Fruit fly (Drosophila melanogaster) whole organism, adult: ENCODE measurements around the gene CG14402.

ENCODE experiments used
- CG11617 ChIP-seq: fragments of 200-800 bp; sonication (Bioruptor generic); optimal IDR thresholded peaks from 2 replicates; lab custom pipeline; 2017; ENCODE audit warnings: mild to moderate bottlenecking, missing biosample characterization, missing genetic modification reagents, missing genetic modification characterization
- CG12768 ChIP-seq: fragments of 200-800 bp; sonication (Bioruptor generic); optimal IDR thresholded peaks from 2 replicates; lab custom pipeline; 2017; ENCODE audit warnings: missing biosample characterization, missing genetic modification characterization, mild to moderate bottlenecking, moderate library complexity, missing genetic modification reagents
- CG1620 ChIP-seq: fragments of 200-800 bp; sonication (Bioruptor generic); optimal IDR thresholded peaks from 2 replicates; lab custom pipeline; 2016; ENCODE audit warnings: missing biosample characterization, missing genetic modification characterization
- CG33017 ChIP-seq: fragments of 200-800 bp; sonication (Bioruptor generic); optimal IDR thresholded peaks from 2 replicates; lab custom pipeline; 2018; ENCODE audit warnings: missing biosample characterization, mild to moderate bottlenecking, missing genetic modification characterization, moderate library complexity
- CG7045 ChIP-seq: fragments of 200-800 bp; sonication (Bioruptor generic); optimal IDR thresholded peaks from 2 replicates; lab custom pipeline; 2017; ENCODE audit warnings: missing biosample characterization, mild to moderate bottlenecking, missing genetic modification characterization
- CG7101 ChIP-seq: fragments of 200-800 bp; sonication (Bioruptor generic); optimal IDR thresholded peaks from 2 replicates; lab custom pipeline; 2018; ENCODE audit warnings: missing biosample characterization, mild to moderate bottlenecking, missing genetic modification characterization, moderate library complexity
- Crg-1 ChIP-seq: fragments of 200-800 bp; sonication (Bioruptor generic); optimal IDR thresholded peaks from 2 replicates; lab custom pipeline; 2016; ENCODE audit warnings: missing biosample characterization, missing genetic modification characterization
- ovo ChIP-seq: fragments of 200-800 bp; sonication (Bioruptor generic); optimal IDR thresholded peaks from 2 replicates; lab custom pipeline; 2016; ENCODE audit warnings: missing biosample characterization, missing genetic modification characterization
- pad ChIP-seq: fragments of 200-800 bp; sonication (Bioruptor generic); optimal IDR thresholded peaks from 3 replicates; lab custom pipeline; 2017; ENCODE audit warnings: missing biosample characterization, missing genetic modification characterization, mild to moderate bottlenecking, moderate library complexity, missing genetic modification reagents
- tj ChIP-seq: fragments of 200-800 bp; sonication (Bioruptor generic); optimal IDR thresholded peaks from 3 replicates; lab custom pipeline; 2017; ENCODE audit warnings: missing biosample characterization, mild to moderate bottlenecking, missing genetic modification characterization, moderate library complexity

DNA sequence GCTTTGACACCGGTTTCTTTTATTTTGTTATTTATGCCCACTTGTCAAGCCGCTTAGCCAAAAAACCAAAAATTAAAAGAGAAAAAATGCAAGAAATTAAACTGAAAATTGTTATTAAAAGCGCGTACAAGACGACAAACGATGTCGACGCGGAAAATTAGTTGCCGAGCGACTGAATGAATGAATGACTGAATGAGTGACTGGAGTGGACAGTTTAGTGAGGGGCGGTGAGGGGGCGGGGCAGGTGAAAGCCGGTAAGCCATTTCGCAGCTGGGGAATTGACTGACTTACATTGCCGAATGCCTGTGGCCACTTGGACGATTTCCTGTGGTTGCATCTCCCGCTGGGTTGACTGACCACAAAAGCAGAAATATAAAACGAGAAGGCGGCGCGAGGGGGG is 42.5 kb upstream of the CG14402 start:
- TF ChIP-seq CG33017 (tag; lab: Kevin White, UChicago) (no peak), CG7101 (tag; lab: Kevin White, UChicago) (no peak), Crg-1 (GFP tag; lab: Kevin White, UChicago) (no peak), ovo (GFP tag; lab: Kevin White, UChicago) (no peak), CG12768 (GFP tag; lab: Kevin White, UChicago) (no peak), CG1620 (GFP tag; lab: Kevin White, UChicago) (no peak), CG11617 (GFP tag; lab: Kevin White, UChicago) (no peak), CG7045 (GFP tag; lab: Kevin White, UChicago) (no peak), tj (GFP tag; lab: Kevin White, UChicago) (no peak), pad (GFP tag; lab: Kevin White, UChicago) (no peak)
